Fruit fly (Drosophila melanogaster): Measurements from ENCODE around the gene c12.2.
A peak's percentile ranks its signal among the peaks of the same experiment; 100 is the strongest.

dm6 chrX:9284024-9284738 lies 35.0 kb upstream of the c12.2 start, which contains the start of gene lz:
- TF ChIP-seq jim (GFP tag; optimal IDR thresholded peaks at IDR 0.05) (no peak), Myc (optimal IDR thresholded peaks at IDR 0.05) (no peak), CG32264 (GFP tag; optimal IDR thresholded peaks at IDR 0.05) (no peak), sv (GFP tag; optimal IDR thresholded peaks at IDR 0.05) (no peak), HLH106 (tag; optimal IDR thresholded peaks at IDR 0.05) (no peak), dl (GFP tag; optimal IDR thresholded peaks at IDR 0.05; ENCODE audit: insufficient read depth in 1 of 2, partially characterized antibody in 2 of 2) (peak; percentile 44 to 52), h (GFP tag; optimal IDR thresholded peaks at IDR 0.05) (no peak), pan (optimal IDR thresholded peaks at IDR 0.05) (no peak), ey (GFP tag; optimal IDR thresholded peaks at IDR 0.05) (no peak)
